Worm (Caenorhabditis elegans) whole organism, L1 larva: ENCODE measurements around the gene F44F4.9.
"Not testable (repeated sequence)": the region's sequence is repeated elsewhere in the genome, so short reads cannot be mapped to it uniquely, and the experiment has no call there.

ENCODE experiments used
- C34B4.2 ChIP-seq: sonication (generic microtip); optimal IDR thresholded peaks from 2 replicates; lab custom pipeline; 2017; ENCODE audit warnings: mild to moderate bottlenecking, missing genetic modification characterization, missing compliant biosample characterization
- ama-1 ChIP-seq: fragments of 150-350 bp; optimal IDR thresholded peaks from 2 replicates; lab custom pipeline; 2014
- dsc-1 ChIP-seq: sonication (generic microtip); optimal IDR thresholded peaks from 2 replicates; lab custom pipeline; 2016; ENCODE audit warnings: mild to moderate bottlenecking, missing genetic modification characterization, missing compliant biosample characterization
- egl-27 ChIP-seq, 2 experiments: fragments of 150-350 bp in 1 of 2; sonication (generic microtip); optimal IDR thresholded peaks; 3 replicates each; lab custom pipeline; 2017 to 2018; ENCODE audit warnings: missing biosample characterization in 2 of 2, missing genetic modification characterization in 2 of 2, missing genetic modification reagents in 2 of 2
- lin-39 ChIP-seq: fragments of 150-350 bp; optimal IDR thresholded peaks from 2 replicates; lab custom pipeline; 2014; ENCODE audit warnings: missing biosample characterization, missing genetic modification reagents, missing genetic modification characterization
- pqm-1 ChIP-seq: sonication (generic microtip); optimal IDR thresholded peaks from 3 replicates; lab custom pipeline; 2017; ENCODE audit warnings: missing biosample characterization, missing genetic modification characterization
- unc-62 ChIP-seq: fragments of 150-350 bp; optimal IDR thresholded peaks from 2 replicates; lab custom pipeline; 2014; ENCODE audit warnings: missing biosample characterization, missing genetic modification reagents, missing genetic modification characterization

ce11 chrII:10941918-10942317 is 26.3 kb upstream of the F44F4.9 start, which contains the start of gene R03D7.15:
- not testable (repeated sequence) for TF ChIP-seq ama-1 (lab: Kevin White, UChicago); egl-27 (tag; optimal IDR thresholded peaks at IDR 0.05; lab: Kevin White, UChicago); dsc-1 (tag; lab: Kevin White, UChicago); pqm-1 (tag; lab: Kevin White, UChicago); C34B4.2; lin-39 (tag; lab: Kevin White, UChicago); unc-62 (GFP tag; lab: Kevin White, UChicago)
